Worm (Caenorhabditis elegans) whole organism, early embryonic: Measurements from ENCODE around the gene srd-33.

Experiments
- B0310.2 ChIP-seq: sonication (generic microtip); optimal IDR thresholded peaks from 2 replicates; lab custom pipeline; 2016; ENCODE audit warnings: mild to moderate bottlenecking, missing genetic modification characterization, missing compliant biosample characterization
- ama-1 ChIP-seq: fragments of 150-350 bp; optimal IDR thresholded peaks from 2 replicates; lab custom pipeline; 2014
- ceh-36 ChIP-seq: sonication (generic microtip); optimal IDR thresholded peaks from 2 replicates; lab custom pipeline; 2016; ENCODE audit warnings: missing genetic modification characterization, inconsistent platforms, missing compliant biosample characterization
- ets-7 ChIP-seq: sonication (generic microtip); optimal IDR thresholded peaks from 2 replicates; lab custom pipeline; 2016; ENCODE audit warnings: missing genotype, missing genetic modification characterization, missing compliant biosample characterization
- hmg-4 ChIP-seq: fragments of 200-800 bp; sonication (Bioruptor generic); optimal IDR thresholded peaks from 2 replicates; lab custom pipeline; 2018; ENCODE audit warnings: mild to moderate bottlenecking, missing genetic modification characterization, missing compliant biosample characterization

- TF ChIP-seq B0310.2 (tag; lab: Kevin White, UChicago), result no peak
- no peak for TF ChIP-seq ceh-36
- TF ChIP-seq ets-7, result no peak
- TF ChIP-seq hmg-4 (GFP tag; lab: Kevin White, UChicago), result no peak
- TF ChIP-seq ama-1 (lab: Kevin White, UChicago), result no peak
Observed at ce11 chrV:4879251-4879650, 7.2 kb downstream of the srd-33 start, which contains the start of gene T19H12.15.
